Fruit fly (Drosophila melanogaster) whole organism, embryonic: ENCODE results near the gene Helz.
A peak's percentile ranks its signal among the peaks of the same experiment; 100 is the strongest.

ENCODE experiments used
- Atf6 ChIP-seq: fragments of 200-800 bp; sonication (Bioruptor generic); IDR thresholded peaks from 2 replicates; pipeline ENCODE4 v1.3.6; 2022; ENCODE audit warnings: missing biosample characterization, missing genetic modification characterization
- CG10147 ChIP-seq: fragments of 200-800 bp; sonication (Bioruptor generic); optimal IDR thresholded peaks from 2 replicates; lab custom pipeline; 2019; ENCODE audit warnings: missing biosample characterization, mild to moderate bottlenecking, missing genetic modification characterization, moderate library complexity
- CG10431 ChIP-seq: fragments of 200-800 bp; sonication (Bioruptor generic); optimal IDR thresholded peaks from 3 replicates; lab custom pipeline; 2018; ENCODE audit warnings: missing biosample characterization, mild to moderate bottlenecking, missing genetic modification characterization
- CG10959 ChIP-seq: fragments of 200-800 bp; sonication (Bioruptor generic); IDR thresholded peaks from 2 replicates; pipeline ENCODE4 v1.3.6; 2022; ENCODE audit warnings: missing biosample characterization, missing genetic modification characterization
- CG11085 ChIP-seq: fragments of 200-800 bp; sonication (Bioruptor generic); IDR thresholded peaks from 2 replicates; pipeline ENCODE4 v1.3.6; 2022; ENCODE audit warnings: missing biosample characterization, missing genetic modification characterization
- CG11723 ChIP-seq: fragments of 200-800 bp; sonication (Bioruptor generic); optimal IDR thresholded peaks from 2 replicates; lab custom pipeline; 2017; ENCODE audit warnings: missing biosample characterization, mild to moderate bottlenecking, missing genetic modification characterization
- CG12391 ChIP-seq: fragments of 200-800 bp; sonication (Bioruptor generic); optimal IDR thresholded peaks from 3 replicates; lab custom pipeline; 2018; ENCODE audit warnings: missing biosample characterization, mild to moderate bottlenecking, missing genetic modification characterization, moderate library complexity
- CG12659 ChIP-seq: fragments of 200-800 bp; sonication (Bioruptor generic); optimal IDR thresholded peaks from 3 replicates; lab custom pipeline; 2017; ENCODE audit warnings: mild to moderate bottlenecking, missing biosample characterization, missing genetic modification reagents, missing genetic modification characterization
- CG12744 ChIP-seq: fragments of 200-800 bp; sonication (Bioruptor generic); optimal IDR thresholded peaks from 2 replicates; lab custom pipeline; 2016; ENCODE audit warnings: missing biosample characterization, missing genetic modification characterization
- CG14860 ChIP-seq: fragments of 200-800 bp; sonication (Bioruptor generic); IDR thresholded peaks from 3 replicates; pipeline ENCODE4 v1.3.6; 2022; ENCODE audit warnings: missing biosample characterization, missing genetic modification characterization; ENCODE audit not compliant: partially characterized antibody
- CG2875 ChIP-seq: fragments of 200-800 bp; sonication (Bioruptor generic); optimal IDR thresholded peaks from 2 replicates; lab custom pipeline; 2017; ENCODE audit warnings: missing biosample characterization, mild to moderate bottlenecking, missing genetic modification characterization, missing genetic modification reagents
- CG3995 ChIP-seq: fragments of 200-800 bp; sonication (Bioruptor generic); optimal IDR thresholded peaks from 3 replicates; lab custom pipeline; 2016; ENCODE audit warnings: missing biosample characterization, missing genetic modification characterization
- CG6854 ChIP-seq: fragments of 200-800 bp; sonication (Bioruptor generic); optimal IDR thresholded peaks from 3 replicates; lab custom pipeline; 2017; ENCODE audit warnings: missing biosample characterization, mild to moderate bottlenecking, missing genetic modification characterization
- CG8281 ChIP-seq: fragments of 200-800 bp; sonication (Bioruptor generic); optimal IDR thresholded peaks from 2 replicates; lab custom pipeline; 2018; ENCODE audit warnings: missing biosample characterization, mild to moderate bottlenecking, missing genetic modification characterization, moderate library complexity
- CG8924 ChIP-seq: fragments of 200-800 bp; optimal IDR thresholded peaks from 3 replicates; lab custom pipeline; 2019; ENCODE audit warnings: missing biosample characterization, mild to moderate bottlenecking, missing genetic modification characterization, moderate library complexity
- CG9932 ChIP-seq: fragments of 200-800 bp; sonication (Bioruptor generic); IDR thresholded peaks from 2 replicates; pipeline ENCODE4 v1.3.6; 2022; ENCODE audit warnings: missing biosample characterization, missing genetic modification characterization
- Dad ChIP-seq: fragments of 200-800 bp; sonication (Bioruptor generic); optimal IDR thresholded peaks from 3 replicates; lab custom pipeline; 2016; ENCODE audit warnings: missing biosample characterization, missing genetic modification characterization
- Dip3 ChIP-seq: fragments of 200-800 bp; sonication (Bioruptor generic); optimal IDR thresholded peaks from 3 replicates; lab custom pipeline; 2016; ENCODE audit warnings: missing biosample characterization, missing genetic modification characterization
- Dll ChIP-seq: fragments of 200-800 bp; sonication (Bioruptor generic); IDR thresholded peaks from 4 replicates; pipeline ENCODE4 v1.3.6; 2022; ENCODE audit warnings: missing biosample characterization, missing genetic modification characterization; ENCODE audit not compliant: partially characterized antibody
- Fer2 ChIP-seq: fragments of 200-800 bp; sonication (Bioruptor generic); optimal IDR thresholded peaks from 2 replicates; lab custom pipeline; 2018; ENCODE audit warnings: missing biosample characterization, mild to moderate bottlenecking, missing genetic modification characterization, moderate library complexity
- H2.0 ChIP-seq: fragments of 200-800 bp; sonication (Bioruptor generic); IDR thresholded peaks from 2 replicates; pipeline ENCODE4 v1.3.6; 2022; ENCODE audit warnings: missing biosample characterization, missing genetic modification characterization
- HmgZ ChIP-seq: fragments of 200-800 bp; sonication (Bioruptor generic); optimal IDR thresholded peaks from 2 replicates; lab custom pipeline; 2018; ENCODE audit warnings: missing biosample characterization, mild to moderate bottlenecking, missing genetic modification characterization
- Optix ChIP-seq: fragments of 200-800 bp; sonication (Bioruptor generic); IDR thresholded peaks from 3 replicates; pipeline ENCODE4 v1.3.6; 2022; ENCODE audit warnings: missing biosample characterization, missing genetic modification characterization
- Tbp ChIP-seq: fragments of >200 bp; optimal IDR thresholded peaks from 2 replicates; lab custom pipeline; 2018; ENCODE audit warnings: missing biosample characterization, missing genetic modification characterization
- Xbp1 ChIP-seq: fragments of 200-800 bp; sonication (Bioruptor generic); optimal IDR thresholded peaks from 3 replicates; lab custom pipeline; 2016; ENCODE audit warnings: missing biosample characterization, mild to moderate bottlenecking, missing genetic modification characterization
- br ChIP-seq: fragments of >200 bp; optimal IDR thresholded peaks from 2 replicates; lab custom pipeline; 2017
- bsh ChIP-seq, 2 experiments: fragments of 200-800 bp; sonication (Bioruptor generic); optimal IDR thresholded peaks; 2 replicates each; lab custom pipeline; 2017 to 2018; ENCODE audit warnings: mild to moderate bottlenecking in 2 of 2, missing biosample characterization in 2 of 2, missing genetic modification characterization in 2 of 2, moderate library complexity in 1 of 2
- chinmo ChIP-seq: fragments of 200-800 bp; sonication (Bioruptor generic); IDR thresholded peaks from 4 replicates; pipeline ENCODE4 v1.3.6; 2022; ENCODE audit warnings: missing biosample characterization, missing genetic modification characterization; ENCODE audit not compliant: partially characterized antibody
- crc ChIP-seq: fragments of 200-800 bp; sonication (Bioruptor generic); optimal IDR thresholded peaks from 2 replicates; lab custom pipeline; 2016; ENCODE audit warnings: missing biosample characterization, missing genetic modification characterization
- crol ChIP-seq: fragments of 200-800 bp; sonication (Bioruptor generic); IDR thresholded peaks from 2 replicates; pipeline ENCODE4 v1.3.6; 2022; ENCODE audit warnings: missing biosample characterization, missing genetic modification characterization
- dm ChIP-seq: fragments of 200-800 bp; sonication (Bioruptor generic); optimal IDR thresholded peaks from 3 replicates; lab custom pipeline; 2016; ENCODE audit warnings: missing biosample characterization, missing genetic modification characterization
- eve ChIP-seq, 2 experiments: fragments of >200 bp; optimal IDR thresholded peaks; 2 replicates each; lab custom pipeline; 2017; ENCODE audit warnings: missing biosample characterization in 2 of 2, missing genetic modification characterization in 2 of 2
- fd96Cb ChIP-seq: fragments of 200-800 bp; sonication (Bioruptor generic); optimal IDR thresholded peaks from 2 replicates; lab custom pipeline; 2018; ENCODE audit warnings: missing biosample characterization, mild to moderate bottlenecking, missing genetic modification characterization, moderate library complexity
- ftz-f1 ChIP-seq: fragments of 200-800 bp; sonication (Bioruptor generic); optimal IDR thresholded peaks from 2 replicates; lab custom pipeline; 2016; ENCODE audit warnings: missing biosample characterization, missing genetic modification characterization
- gcm2 ChIP-seq: fragments of 200-800 bp; sonication (Bioruptor generic); optimal IDR thresholded peaks from 2 replicates; lab custom pipeline; 2016; ENCODE audit warnings: missing biosample characterization, missing genetic modification characterization
- jigr1 ChIP-seq: fragments of 200-800 bp; sonication (Bioruptor generic); IDR thresholded peaks from 3 replicates; pipeline ENCODE4 v1.3.6; 2022; ENCODE audit warnings: missing biosample characterization, missing genetic modification characterization
- kay ChIP-seq: fragments of 200-800 bp; sonication (Bioruptor generic); optimal IDR thresholded peaks from 2 replicates; lab custom pipeline; 2016; ENCODE audit warnings: missing biosample characterization, missing genetic modification characterization
- lola ChIP-seq, 3 experiments: fragments of >200 bp in 2 of 3; fragments of 200-800 bp in 1 of 3; sonication (Bioruptor generic) in 1 of 3; optimal IDR thresholded peaks; 2 replicates each; lab custom pipeline; 2017 to 2019; ENCODE audit warnings: missing biosample characterization in 3 of 3, missing genetic modification characterization in 3 of 3, mild to moderate bottlenecking in 1 of 3, moderate library complexity in 1 of 3
- maf-S ChIP-seq: fragments of 200-800 bp; sonication (Bioruptor generic); optimal IDR thresholded peaks from 2 replicates; lab custom pipeline; 2016; ENCODE audit warnings: missing biosample characterization, missing genetic modification characterization
- org-1 ChIP-seq: fragments of 200-800 bp; sonication (Bioruptor generic); optimal IDR thresholded peaks from 2 replicates; lab custom pipeline; 2017; ENCODE audit warnings: missing biosample characterization, missing genetic modification characterization
- pnt ChIP-seq: fragments of 200-800 bp; sonication (Bioruptor generic); optimal IDR thresholded peaks from 3 replicates; lab custom pipeline; 2016; ENCODE audit warnings: missing biosample characterization, missing genetic modification characterization
- pzg ChIP-seq: fragments of 200-800 bp; sonication (Bioruptor generic); optimal IDR thresholded peaks from 3 replicates; lab custom pipeline; 2018; ENCODE audit warnings: missing biosample characterization, mild to moderate bottlenecking, missing genetic modification characterization, moderate library complexity
- salm ChIP-seq: fragments of 200-800 bp; sonication (Bioruptor generic); optimal IDR thresholded peaks from 2 replicates; lab custom pipeline; 2018; ENCODE audit warnings: missing biosample characterization, mild to moderate bottlenecking, missing genetic modification characterization
- seq ChIP-seq: fragments of 200-800 bp; sonication (Bioruptor generic); IDR thresholded peaks from 2 replicates; pipeline ENCODE4 v1.3.6; 2022; ENCODE audit warnings: missing biosample characterization, missing genetic modification characterization
- so ChIP-seq: fragments of 200-800 bp; sonication (Bioruptor generic); IDR thresholded peaks from 3 replicates; pipeline ENCODE4 v1.3.6; 2022; ENCODE audit warnings: missing biosample characterization, missing genetic modification characterization
- tll ChIP-seq, 2 experiments: fragments of 200-800 bp in 1 of 2; fragments of >200 bp in 1 of 2; sonication (Bioruptor generic) in 1 of 2; optimal IDR thresholded peaks; 2 replicates each; lab custom pipeline; 2017 to 2019; ENCODE audit warnings: missing biosample characterization in 2 of 2, missing genetic modification characterization in 2 of 2, mild to moderate bottlenecking in 1 of 2, moderate library complexity in 1 of 2
- trem ChIP-seq: fragments of 200-800 bp; optimal IDR thresholded peaks from 3 replicates; lab custom pipeline; 2019; ENCODE audit warnings: missing biosample characterization, mild to moderate bottlenecking, missing genetic modification characterization, moderate library complexity
- trh ChIP-seq: fragments of 200-800 bp; sonication (Bioruptor generic); optimal IDR thresholded peaks from 2 replicates; lab custom pipeline; 2016; ENCODE audit warnings: missing biosample characterization, missing genetic modification characterization
- ttk ChIP-seq: fragments of 200-800 bp; sonication (Bioruptor generic); IDR thresholded peaks from 2 replicates; pipeline ENCODE4 v2.1.2; 2022; ENCODE audit warnings: missing biosample characterization, missing genetic modification characterization
- wor ChIP-seq: fragments of 200-800 bp; sonication (Bioruptor generic); IDR thresholded peaks from 2 replicates; pipeline ENCODE4 v1.3.6; 2022; ENCODE audit warnings: missing biosample characterization, missing genetic modification characterization

The Helz gene

dm6 chr3L:14790127-14790589, 423 bp downstream of the Helz start (continued):
- TF ChIP-seq CG2875 (GFP tag; lab: Kevin White, UChicago) (peak; percentile 55), CG10959 (GFP tag; lab: Robert Waterston, UW) (peak; percentile 57; the same call in 1 of the 2 replicates), pnt (peak; percentile 61), eve (GFP tag; optimal IDR thresholded peaks at IDR 0.05; lab: Kevin White, UChicago) (no peak), fd96Cb (tag; lab: Kevin White, UChicago) (peak; percentile 47), gcm2 (peak; percentile 47), trh (peak; percentile 53), CG11085 (GFP tag; lab: Robert Waterston, UW) (peak; percentile 71), CG12659 (GFP tag; lab: Kevin White, UChicago) (peak; percentile 83), kay (GFP tag; lab: Kevin White, UChicago) (peak; percentile 75), Dll (GFP tag; lab: Robert Waterston, UW) (peak; percentile 85), seq (peak; percentile 48; the same call in 1 of the 2 replicates), maf-S (GFP tag; lab: Kevin White, UChicago) (peak; percentile 85), Optix (peak; percentile 58; the same call in 2 of the 3 replicates), lola (GFP tag; optimal IDR thresholded peaks at IDR 0.05; lab: Kevin White, UChicago) (peak in 1 of 3 experiments; percentile 31), Xbp1 (GFP tag; lab: Kevin White, UChicago) (peak; percentile 83), Atf6 (GFP tag; lab: Robert Waterston, UW) (peak; percentile 76), ftz-f1 (GFP tag; lab: Kevin White, UChicago) (peak; percentile 37), CG6854 (GFP tag; lab: Kevin White, UChicago) (no peak), salm (tag; lab: Kevin White, UChicago) (no peak), crc (GFP tag; lab: Kevin White, UChicago) (peak; percentile 72), dm (peak; percentile 83), CG10147 (GFP tag; lab: Kevin White, UChicago) (no peak), so (GFP tag; lab: Robert Waterston, UW) (peak; percentile 77; the same call in 2 of the 3 replicates), CG14860 (GFP tag; lab: Robert Waterston, UW) (peak; percentile 76), org-1 (GFP tag; lab: Kevin White, UChicago) (peak; percentile 70), br (no peak), wor (peak; percentile 59), jigr1 (GFP tag; lab: Robert Waterston, UW) (no peak), Fer2 (tag; lab: Kevin White, UChicago) (peak; percentile 54), CG12744 (GFP tag; lab: Kevin White, UChicago) (peak; percentile 62), CG10431 (GFP tag; lab: Kevin White, UChicago) (peak; percentile 21), Dip3 (GFP tag; lab: Kevin White, UChicago) (peak; percentile 87), pzg (GFP tag; lab: Kevin White, UChicago) (peak; percentile 65), CG12391 (peak; percentile 71), ttk (GFP tag; lab: Robert Waterston, UW) (peak; percentile 69), bsh (GFP tag; optimal IDR thresholded peaks at IDR 0.05; lab: Kevin White, UChicago) (peak in 1 of 2 experiments; percentile 58), CG3995 (GFP tag; lab: Kevin White, UChicago) (peak; percentile 47), CG11723 (GFP tag; lab: Kevin White, UChicago) (peak; percentile 63), CG9932 (peak; percentile 90), HmgZ (tag; lab: Kevin White, UChicago) (peak; percentile 83), Tbp (GFP tag; lab: Kevin White, UChicago) (peak; percentile 39), CG8281 (tag; lab: Kevin White, UChicago) (peak; percentile 37), crol (no peak), CG8924 (tag; lab: Kevin White, UChicago) (peak; percentile 54), tll (GFP tag; optimal IDR thresholded peaks at IDR 0.05; lab: Kevin White, UChicago) (no peak), trem (peak; percentile 45), chinmo (0 out of 4 replicates have a peak, but pooled peaks have one; percentile 33), Dad (GFP tag; lab: Kevin White, UChicago) (peak; percentile 90), H2.0 (GFP tag; lab: Robert Waterston, UW) (peak; percentile 47; the same call in 1 of the 2 replicates)
